Fruit fly (Drosophila melanogaster): ENCODE data around the gene CG16984.
A peak's percentile ranks its signal among the peaks of the same experiment; 100 is the strongest.

DNA sequence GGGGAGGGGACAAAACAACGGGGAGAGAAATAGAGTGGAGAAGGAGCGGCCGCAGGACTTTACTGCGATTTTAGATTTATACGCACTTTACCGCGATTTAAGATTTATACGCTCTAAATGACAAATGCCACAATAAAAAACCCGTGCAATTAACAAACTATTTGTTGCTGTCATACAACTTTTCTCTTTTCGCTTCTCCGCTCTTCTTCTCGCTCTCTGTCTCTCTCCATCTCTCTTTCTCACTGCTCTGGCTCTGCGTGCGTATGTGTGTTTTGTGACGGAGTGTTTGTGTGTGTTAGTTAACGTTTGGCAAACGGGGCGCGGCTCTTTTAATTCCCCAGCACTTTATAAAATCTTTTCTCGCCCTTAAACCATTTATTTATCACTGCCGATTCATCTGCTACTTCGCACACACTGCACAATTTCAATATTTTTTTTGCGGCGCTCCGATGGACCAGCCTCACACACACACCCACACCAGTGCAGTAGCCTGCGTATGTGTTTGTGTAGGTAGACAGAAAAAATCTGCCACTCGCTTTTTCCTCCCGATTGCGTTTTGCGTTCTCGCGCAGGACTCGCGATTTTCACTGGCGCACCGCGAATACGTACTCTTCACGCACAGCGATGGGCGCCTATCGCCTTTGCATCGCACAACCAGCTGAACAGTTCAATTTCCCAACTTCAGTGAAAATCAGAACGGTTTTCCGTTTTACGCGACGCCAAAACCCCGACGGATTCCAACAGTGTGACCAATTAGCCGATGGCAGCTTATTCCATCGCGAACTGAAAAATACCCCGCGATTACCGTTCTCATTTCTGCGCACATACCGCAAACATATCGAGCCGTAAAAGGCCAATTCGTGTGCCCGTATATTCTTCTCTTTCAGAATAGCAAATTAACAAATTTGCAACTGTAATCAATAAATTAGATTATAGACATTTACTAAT is 9.5 kb upstream of the CG16984 start, which contains the start of gene msn:
- no peak for TF ChIP-seq GATAd (GFP tag; optimal IDR thresholded peaks at IDR 0.05)
- TF ChIP-seq Rel (GFP tag; optimal IDR thresholded peaks at IDR 0.05) = no peak
- peak; percentile 91 for TF ChIP-seq Rel (tag; optimal IDR thresholded peaks at IDR 0.05)
- peak; percentile 14 for TF ChIP-seq rgr (GFP tag; optimal IDR thresholded peaks at IDR 0.05)
- TF ChIP-seq Vsx2 (GFP tag; optimal IDR thresholded peaks at IDR 0.05; ENCODE audit: partially characterized antibody) = no peak
- peak; percentile 59 for TF ChIP-seq psq (GFP tag; optimal IDR thresholded peaks at IDR 0.05)
- peak; percentile 3 for TF ChIP-seq woc (GFP tag; optimal IDR thresholded peaks at IDR 0.05)

All from whole organism, wandering third instar larva.